Fruit fly (Drosophila melanogaster) whole organism, embryonic: Measurements from ENCODE around the gene ND-SGDH.

Experiments
- Atf6 ChIP-seq: fragments of 200-800 bp; sonication (Bioruptor generic); IDR thresholded peaks from 2 replicates; pipeline ENCODE4 v1.3.6; 2022; ENCODE audit warnings: missing biosample characterization, missing genetic modification characterization
- Awh ChIP-seq: fragments of 200-800 bp; sonication (Bioruptor generic); IDR thresholded peaks from 2 replicates; pipeline ENCODE4, ENCODE4 v1.3.6; 2022; ENCODE audit warnings: missing biosample characterization, missing genetic modification characterization
- BtbVII ChIP-seq: fragments of 200-800 bp; sonication (Bioruptor generic); optimal IDR thresholded peaks from 3 replicates; lab custom pipeline; 2017; ENCODE audit warnings: missing biosample characterization, mild to moderate bottlenecking, missing genetic modification characterization
- CG10543 ChIP-seq: fragments of 200-800 bp; sonication (Bioruptor generic); optimal IDR thresholded peaks from 3 replicates; lab custom pipeline; 2017; ENCODE audit warnings: missing biosample characterization, mild to moderate bottlenecking, missing genetic modification characterization, moderate library complexity
- CG10654 ChIP-seq: fragments of 200-800 bp; sonication (Bioruptor generic); optimal IDR thresholded peaks from 2 replicates; lab custom pipeline; 2016; ENCODE audit warnings: missing biosample characterization, missing genetic modification characterization
- CG11398 ChIP-seq: fragments of 200-800 bp; sonication (Bioruptor generic); optimal IDR thresholded peaks from 2 replicates; lab custom pipeline; 2016; ENCODE audit warnings: missing biosample characterization, missing genetic modification characterization
- CG14667 ChIP-seq: fragments of 200-800 bp; sonication (Bioruptor generic); IDR thresholded peaks from 2 replicates; pipeline ENCODE4 v1.3.6; 2022; ENCODE audit warnings: missing biosample characterization, missing genetic modification characterization
- CG1603 ChIP-seq: fragments of 200-800 bp; sonication (Bioruptor generic); optimal IDR thresholded peaks from 2 replicates; lab custom pipeline; 2019; ENCODE audit warnings: missing biosample characterization, mild to moderate bottlenecking, missing genetic modification characterization, moderate library complexity
- CG16813 ChIP-seq: fragments of 200-800 bp; sonication (Bioruptor generic); IDR thresholded peaks from 3 replicates; pipeline ENCODE4 v1.3.6; 2022; ENCODE audit warnings: missing biosample characterization, missing genetic modification characterization; ENCODE audit not compliant: partially characterized antibody
- CG2116 ChIP-seq: fragments of 200-800 bp; sonication (Bioruptor generic); optimal IDR thresholded peaks from 3 replicates; lab custom pipeline; 2018; ENCODE audit warnings: missing biosample characterization, mild to moderate bottlenecking, missing genetic modification characterization
- CG2120 ChIP-seq: fragments of 200-800 bp; sonication (Bioruptor generic); optimal IDR thresholded peaks from 3 replicates; lab custom pipeline; 2016; ENCODE audit warnings: missing biosample characterization, missing genetic modification characterization
- CG30020 ChIP-seq: fragments of 200-800 bp; optimal IDR thresholded peaks from 2 replicates; lab custom pipeline; 2019; ENCODE audit warnings: missing biosample characterization, mild to moderate bottlenecking, missing genetic modification characterization, moderate library complexity
- CG30403 ChIP-seq: fragments of 200-800 bp; sonication (Bioruptor generic); optimal IDR thresholded peaks from 3 replicates; lab custom pipeline; 2016; ENCODE audit warnings: missing biosample characterization, missing genetic modification characterization
- CG31365 ChIP-seq: fragments of 200-800 bp; sonication (Bioruptor generic); optimal IDR thresholded peaks from 2 replicates; lab custom pipeline; 2018; ENCODE audit warnings: missing biosample characterization, mild to moderate bottlenecking, missing genetic modification characterization
- CG32767 ChIP-seq: fragments of 200-800 bp; sonication (Bioruptor generic); IDR thresholded peaks from 2 replicates; pipeline ENCODE4 v1.3.6; 2022; ENCODE audit warnings: missing biosample characterization, missing genetic modification characterization
- CG3407 ChIP-seq: fragments of 200-800 bp; sonication (Bioruptor generic); optimal IDR thresholded peaks from 2 replicates; lab custom pipeline; 2018; ENCODE audit warnings: missing biosample characterization, mild to moderate bottlenecking, missing genetic modification characterization
- CG4360 ChIP-seq: fragments of 200-800 bp; sonication (Bioruptor generic); IDR thresholded peaks from 2 replicates; pipeline ENCODE4 v1.3.6; 2022; ENCODE audit warnings: missing biosample characterization, missing genetic modification characterization
- CG4730 ChIP-seq: fragments of 200-800 bp; sonication (Bioruptor generic); IDR thresholded peaks from 2 replicates; pipeline ENCODE4 v1.3.6; 2022; ENCODE audit warnings: missing biosample characterization, missing genetic modification characterization
- CG6272 ChIP-seq: fragments of 200-800 bp; sonication (Bioruptor generic); IDR thresholded peaks from 2 replicates; pipeline ENCODE4 v1.3.6; 2022; ENCODE audit warnings: missing biosample characterization, missing genetic modification characterization
- CG7786 ChIP-seq: fragments of 200-800 bp; sonication (Bioruptor generic); optimal IDR thresholded peaks from 2 replicates; lab custom pipeline; 2016; ENCODE audit warnings: missing biosample characterization, missing genetic modification characterization
- CG8765 ChIP-seq: fragments of 200-800 bp; sonication (Bioruptor generic); IDR thresholded peaks from 2 replicates; pipeline ENCODE4 v1.3.6; 2022; ENCODE audit warnings: missing biosample characterization, missing genetic modification characterization
- CrebB ChIP-seq: fragments of 200-800 bp; sonication (Bioruptor generic); optimal IDR thresholded peaks from 3 replicates; lab custom pipeline; 2018; ENCODE audit warnings: missing biosample characterization, mild to moderate bottlenecking, missing genetic modification characterization
- Dbx ChIP-seq: fragments of 200-800 bp; sonication (Bioruptor generic); IDR thresholded peaks from 3 replicates; pipeline ENCODE4 v1.3.6; 2022; ENCODE audit warnings: missing biosample characterization, missing genetic modification characterization
- Deaf1 ChIP-seq: fragments of 200-800 bp; optimal IDR thresholded peaks from 3 replicates; lab custom pipeline; 2019; ENCODE audit warnings: missing biosample characterization, mild to moderate bottlenecking, missing genetic modification characterization, moderate library complexity
- Dip3 ChIP-seq: fragments of 200-800 bp; sonication (Bioruptor generic); optimal IDR thresholded peaks from 3 replicates; lab custom pipeline; 2016; ENCODE audit warnings: missing biosample characterization, missing genetic modification characterization
- Eip74EF ChIP-seq, 2 experiments: fragments of 200-800 bp in 1 of 2; fragments of >200 bp in 1 of 2; sonication (Bioruptor generic) in 1 of 2; optimal IDR thresholded peaks; 2 replicates each; lab custom pipeline; 2017 to 2019; ENCODE audit warnings: missing biosample characterization in 2 of 2, missing genetic modification characterization in 2 of 2, mild to moderate bottlenecking in 1 of 2, moderate library complexity in 1 of 2
- H2.0 ChIP-seq: fragments of 200-800 bp; sonication (Bioruptor generic); IDR thresholded peaks from 2 replicates; pipeline ENCODE4 v1.3.6; 2022; ENCODE audit warnings: missing biosample characterization, missing genetic modification characterization
- HHEX ChIP-seq: fragments of 200-800 bp; sonication (Bioruptor generic); optimal IDR thresholded peaks from 3 replicates; lab custom pipeline; 2017; ENCODE audit warnings: missing biosample characterization, mild to moderate bottlenecking, missing genetic modification characterization, missing genetic modification reagents
- Hmx ChIP-seq: fragments of 200-800 bp; sonication (Bioruptor generic); optimal IDR thresholded peaks from 2 replicates; lab custom pipeline; 2016; ENCODE audit warnings: missing biosample characterization, missing genetic modification characterization
- MTF-1 ChIP-seq: fragments of 200-800 bp; sonication (Bioruptor generic); optimal IDR thresholded peaks from 2 replicates; lab custom pipeline; 2018; ENCODE audit warnings: missing biosample characterization, mild to moderate bottlenecking, missing genetic modification characterization, borderline replicate concordance
- Opbp ChIP-seq: fragments of 200-800 bp; sonication (Bioruptor generic); IDR thresholded peaks from 3 replicates; pipeline ENCODE4 v1.3.6; 2022; ENCODE audit warnings: missing biosample characterization, missing genetic modification characterization; ENCODE audit not compliant: partially characterized antibody
- Side ChIP-seq: fragments of 200-800 bp; sonication (Bioruptor generic); optimal IDR thresholded peaks from 2 replicates; lab custom pipeline; 2016; ENCODE audit warnings: missing biosample characterization, missing genetic modification characterization
- Ssrp ChIP-seq: fragments of 200-800 bp; sonication (Bioruptor generic); optimal IDR thresholded peaks from 2 replicates; lab custom pipeline; 2018; ENCODE audit warnings: missing biosample characterization, mild to moderate bottlenecking, missing genetic modification characterization, moderate library complexity
- bbx ChIP-seq: fragments of 200-800 bp; sonication (Bioruptor generic); IDR thresholded peaks from 2 replicates; pipeline ENCODE4 v1.3.6; 2022; ENCODE audit warnings: missing biosample characterization, missing genetic modification characterization; ENCODE audit not compliant: partially characterized antibody
- br ChIP-seq: fragments of >200 bp; optimal IDR thresholded peaks from 2 replicates; lab custom pipeline; 2017
- chinmo ChIP-seq: fragments of 200-800 bp; sonication (Bioruptor generic); IDR thresholded peaks from 4 replicates; pipeline ENCODE4 v1.3.6; 2022; ENCODE audit warnings: missing biosample characterization, missing genetic modification characterization; ENCODE audit not compliant: partially characterized antibody
- ci ChIP-seq: fragments of 200-800 bp; sonication (Bioruptor generic); IDR thresholded peaks from 3 replicates; pipeline ENCODE4 v1.3.6; 2022; ENCODE audit warnings: missing biosample characterization, missing genetic modification characterization
- da ChIP-seq: fragments of 200-800 bp; sonication (Bioruptor generic); optimal IDR thresholded peaks from 2 replicates; lab custom pipeline; 2016; ENCODE audit warnings: missing biosample characterization, missing genetic modification characterization
- fd64A ChIP-seq: fragments of 200-800 bp; sonication (Bioruptor generic); optimal IDR thresholded peaks from 3 replicates; lab custom pipeline; 2018; ENCODE audit warnings: missing biosample characterization, mild to moderate bottlenecking, missing genetic modification characterization
- fd96Cb ChIP-seq: fragments of 200-800 bp; sonication (Bioruptor generic); optimal IDR thresholded peaks from 2 replicates; lab custom pipeline; 2018; ENCODE audit warnings: missing biosample characterization, mild to moderate bottlenecking, missing genetic modification characterization, moderate library complexity
- ham ChIP-seq: fragments of 200-800 bp; sonication (Bioruptor generic); IDR thresholded peaks from 2 replicates; pipeline ENCODE4 v1.3.6; 2022; ENCODE audit warnings: missing biosample characterization, missing genetic modification characterization
- klu ChIP-seq: fragments of 200-800 bp; sonication (Bioruptor generic); IDR thresholded peaks from 2 replicates; pipeline ENCODE4 v1.3.6; 2022; ENCODE audit warnings: missing biosample characterization, missing genetic modification characterization
- lab ChIP-seq: fragments of 200-800 bp; sonication (Bioruptor generic); optimal IDR thresholded peaks from 3 replicates; lab custom pipeline; 2017; ENCODE audit warnings: missing biosample characterization, missing genetic modification characterization, mild to moderate bottlenecking, moderate library complexity, missing genetic modification reagents
- mirr ChIP-seq: fragments of 200-800 bp; sonication (Bioruptor generic); optimal IDR thresholded peaks from 3 replicates; lab custom pipeline; 2018; ENCODE audit warnings: missing biosample characterization, mild to moderate bottlenecking, missing genetic modification characterization
- nerfin-2 ChIP-seq: fragments of 200-800 bp; sonication (Bioruptor generic); IDR thresholded peaks from 2 replicates; pipeline ENCODE4 v1.3.6; 2022; ENCODE audit warnings: missing biosample characterization, missing genetic modification characterization; ENCODE audit not compliant: partially characterized antibody
- peb ChIP-seq: fragments of 200-800 bp; sonication (Bioruptor generic); IDR thresholded peaks from 2 replicates; pipeline ENCODE4 v1.3.6; 2022; ENCODE audit warnings: missing biosample characterization, missing genetic modification characterization
- rib ChIP-seq: fragments of 200-800 bp; sonication (Bioruptor generic); IDR thresholded peaks from 2 replicates; pipeline ENCODE4 v1.3.6; 2022; ENCODE audit warnings: missing biosample characterization, missing genetic modification characterization
- tin ChIP-seq: fragments of 200-800 bp; sonication (Bioruptor generic); optimal IDR thresholded peaks from 3 replicates; lab custom pipeline; 2016; ENCODE audit warnings: missing biosample characterization, missing genetic modification characterization
- tx ChIP-seq: fragments of 200-800 bp; sonication (Bioruptor generic); optimal IDR thresholded peaks from 2 replicates; lab custom pipeline; 2016; ENCODE audit warnings: missing biosample characterization, missing genetic modification characterization
- zen ChIP-seq: fragments of 200-800 bp; sonication (Bioruptor generic); optimal IDR thresholded peaks from 3 replicates; lab custom pipeline; 2018; ENCODE audit warnings: missing biosample characterization, mild to moderate bottlenecking, missing genetic modification characterization, moderate library complexity
- zfh1 ChIP-seq: fragments of 200-800 bp; sonication (Bioruptor generic); IDR thresholded peaks from 3 replicates; pipeline ENCODE4 v1.3.6; 2022; ENCODE audit warnings: missing biosample characterization, missing genetic modification characterization

ND-SGDH gene

dm6 chr3L:12124975-12125374 is 13.4 kb downstream of the ND-SGDH start, which contains the start of gene yps (continued):
- TF ChIP-seq ci (peak; percentile 99), Ssrp (peak; percentile 69), CG8765 (GFP tag; lab: Robert Waterston, UW) (peak; percentile 68), CG30403 (GFP tag; lab: Kevin White, UChicago) (peak; percentile 88), Opbp (GFP tag; lab: Robert Waterston, UW) (peak; percentile 84), CG7786 (peak; percentile 75), chinmo (GFP tag; lab: Robert Waterston, UW) (no peak), Dbx (peak; percentile 92), CG2116 (peak; percentile 99), Awh (GFP tag; lab: Robert Waterston, UW) (peak; percentile 92), CG11398 (GFP tag; lab: Kevin White, UChicago) (peak; percentile 96), Hmx (GFP tag; lab: Kevin White, UChicago) (peak; percentile 27), CG2120 (GFP tag; lab: Kevin White, UChicago) (peak; percentile 74), MTF-1 (peak; percentile 99), fd64A (peak; percentile 97), zen (tag; lab: Kevin White, UChicago) (peak; percentile 77), Deaf1 (peak; percentile 69), CG14667 (GFP tag; lab: Robert Waterston, UW) (peak; percentile 64; the same call in 1 of the 2 replicates), mirr (peak; percentile 99), CG10654 (GFP tag; lab: Kevin White, UChicago) (peak; percentile 92), CG4730 (GFP tag; lab: Robert Waterston, UW) (peak; percentile 69), CG32767 (GFP tag; lab: Robert Waterston, UW) (peak; percentile 72), CG30020 (peak; percentile 68), da (GFP tag; lab: Kevin White, UChicago) (peak; percentile 89), Dip3 (GFP tag; lab: Kevin White, UChicago) (peak; percentile 84), CrebB (tag; lab: Kevin White, UChicago) (peak; percentile 97), rib (peak; percentile 66; the same call in 1 of the 2 replicates), CG4360 (GFP tag; lab: Robert Waterston, UW) (peak; percentile 71), tin (GFP tag; lab: Kevin White, UChicago) (peak; percentile 88), bbx (peak; percentile 88), CG10543 (GFP tag; lab: Kevin White, UChicago) (peak; percentile 98), CG16813 (peak; percentile 79), klu (GFP tag; lab: Robert Waterston, UW) (no peak; the same call in 1 of the 2 replicates), CG3407 (GFP tag; lab: Kevin White, UChicago) (peak; percentile 95), CG31365 (tag; lab: Kevin White, UChicago) (peak; percentile 90), BtbVII (GFP tag; lab: Kevin White, UChicago) (peak; percentile 96), tx (GFP tag; lab: Kevin White, UChicago) (peak; percentile 69), HHEX (GFP tag; lab: Kevin White, UChicago) (peak; percentile 97), Side (GFP tag; lab: Kevin White, UChicago) (peak; percentile 97), Eip74EF (GFP tag; optimal IDR thresholded peaks at IDR 0.05; lab: Kevin White, UChicago) (peak in 1 of 2 experiments; percentile 70), ham (GFP tag; lab: Robert Waterston, UW) (peak; percentile 78; the same call in 1 of the 2 replicates), CG6272 (GFP tag; lab: Robert Waterston, UW) (peak; percentile 58; the same call in 1 of the 2 replicates), fd96Cb (tag; lab: Kevin White, UChicago) (peak; percentile 71), zfh1 (peak; percentile 97), br (lab: Kevin White, UChicago) (no peak), nerfin-2 (GFP tag; lab: Robert Waterston, UW) (0 out of 2 replicates have a peak, but pooled peaks have one; percentile 24), lab (GFP tag; lab: Kevin White, UChicago) (peak; percentile 99), CG1603 (tag; lab: Kevin White, UChicago) (peak; percentile 97), Atf6 (peak; percentile 90), H2.0 (GFP tag; lab: Robert Waterston, UW) (peak; percentile 84), peb (GFP tag; lab: Robert Waterston, UW) (peak; percentile 60)
